Worm (Caenorhabditis elegans) whole organism, L1 larva: ENCODE results near the gene nmgp-1.

Experiments used
- egl-27 ChIP-seq, 2 experiments: fragments of 150-350 bp in 1 of 2; sonication (generic microtip); optimal IDR thresholded peaks; 3 replicates each; lab custom pipeline; 2017 to 2018; ENCODE audit warnings: missing biosample characterization in 2 of 2, missing genetic modification characterization in 2 of 2, missing genetic modification reagents in 2 of 2
- elt-2 ChIP-seq: sonication (generic microtip); optimal IDR thresholded peaks from 2 replicates; lab custom pipeline; 2016; ENCODE audit warnings: missing genetic modification characterization, mild to moderate bottlenecking, inconsistent platforms, missing compliant biosample characterization, missing genetic modification reagents
- lin-35 ChIP-seq, 2 experiments: fragments of 150-350 bp; optimal IDR thresholded peaks; 2 replicates each; lab custom pipeline; 2014; ENCODE audit warnings: missing biosample characterization in 2 of 2, missing genetic modification characterization in 2 of 2, missing genetic modification reagents in 2 of 2
- nhr-76 ChIP-seq: sonication (generic microtip); optimal IDR thresholded peaks from 2 replicates; lab custom pipeline; 2017; ENCODE audit warnings: missing biosample characterization, missing genetic modification characterization
- nhr-77 ChIP-seq: fragments of 150-350 bp; optimal IDR thresholded peaks from 2 replicates; lab custom pipeline; 2014; ENCODE audit warnings: missing biosample characterization, missing genetic modification characterization
- nhr-90 ChIP-seq: sonication (generic microtip); optimal IDR thresholded peaks from 2 replicates; lab custom pipeline; 2016; ENCODE audit warnings: mild to moderate bottlenecking, missing genetic modification characterization, missing compliant biosample characterization; ENCODE audit not compliant: poor library complexity
- rnt-1 ChIP-seq: sonication (generic microtip); optimal IDR thresholded peaks from 2 replicates; lab custom pipeline; 2016; ENCODE audit warnings: mild to moderate bottlenecking, missing genetic modification characterization, moderate library complexity, missing compliant biosample characterization
- skn-1 ChIP-seq: fragments of 150-350 bp; optimal IDR thresholded peaks from 2 replicates; lab custom pipeline; 2014; ENCODE audit warnings: missing biosample characterization, missing genetic modification characterization

ce11 chrII:6286865-6287264 lies 26.2 kb downstream of the nmgp-1 start, which contains the start of gene F13H8.6:
- TF ChIP-seq skn-1 (tag; lab: Kevin White, UChicago) = no peak
- no peak for TF ChIP-seq egl-27 (tag; optimal IDR thresholded peaks at IDR 0.05; lab: Kevin White, UChicago)
- TF ChIP-seq lin-35 (GFP tag; optimal IDR thresholded peaks at IDR 0.05; lab: Kevin White, UChicago) = no peak
- no peak for TF ChIP-seq nhr-77 (tag; lab: Kevin White, UChicago)
- TF ChIP-seq rnt-1 (tag; lab: Kevin White, UChicago) = no peak
- no peak for TF ChIP-seq nhr-90 (tag; lab: Kevin White, UChicago)
- TF ChIP-seq elt-2 = no peak
- no peak for TF ChIP-seq nhr-76 (tag; lab: Kevin White, UChicago)
